Worm (Caenorhabditis elegans) whole organism, L1 larva: ENCODE measurements around the gene srh-55.

Source experiments
- C34B4.2 ChIP-seq: sonication (generic microtip); optimal IDR thresholded peaks from 2 replicates; lab custom pipeline; 2017; ENCODE audit warnings: mild to moderate bottlenecking, missing genetic modification characterization, missing compliant biosample characterization
- aha-1 ChIP-seq: fragments of 150-350 bp; optimal IDR thresholded peaks from 2 replicates; lab custom pipeline; 2014; ENCODE audit warnings: missing biosample characterization, missing genetic modification characterization
- ceh-63 ChIP-seq: fragments of 200-800 bp; sonication (Bioruptor generic); optimal IDR thresholded peaks from 2 replicates; lab custom pipeline; 2018; ENCODE audit warnings: mild to moderate bottlenecking, missing genetic modification characterization, missing compliant biosample characterization
- fkh-10 ChIP-seq: sonication (generic microtip); optimal IDR thresholded peaks from 2 replicates; lab custom pipeline; 2017; ENCODE audit warnings: missing biosample characterization, missing genetic modification reagents, missing genetic modification characterization

DNA sequence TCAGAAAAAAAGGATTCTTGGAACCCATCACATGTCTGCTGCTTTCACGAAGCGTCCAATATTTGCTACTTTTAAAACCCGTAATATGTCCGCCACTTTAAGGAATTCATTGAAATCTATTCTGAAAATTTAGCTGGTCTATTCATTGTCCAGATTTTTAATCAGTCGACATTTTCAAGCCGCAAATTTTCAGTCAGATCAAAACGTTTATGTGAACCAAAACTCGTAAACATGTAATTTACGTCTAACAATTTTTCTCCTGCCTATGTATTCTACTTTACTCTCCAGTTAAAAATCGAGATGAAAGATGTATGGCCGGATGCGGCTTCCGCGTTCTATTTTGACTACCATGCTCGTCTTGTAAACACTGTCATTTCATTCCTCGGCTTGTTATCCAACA, 44.6 kb downstream of the srh-55 start, which contains the start of gene srw-1:
- no peak for TF ChIP-seq ceh-63
- TF ChIP-seq aha-1 = no peak
- TF ChIP-seq fkh-10 = no peak
- TF ChIP-seq C34B4.2 (tag; lab: Kevin White, UChicago) = no peak
